Worm (Caenorhabditis elegans): ENCODE results near the gene sru-3.

The sru-3 gene

ce11 chrIV:9496306-9496705, at the start of gene sru-3:
Gene sru-3, plus strand, starts transcription at chrIV:9496606.
- TF ChIP-seq ref-1 (GFP tag; conservative IDR thresholded peaks at IDR 0.05) (no peak), tab-1 (GFP tag; IDR thresholded peaks at IDR 0.05) (no peak), flt-1 (GFP tag; IDR thresholded peaks at IDR 0.05) (no peak), ztf-29 (GFP tag; IDR thresholded peaks at IDR 0.05) (no peak), cog-1 (tag; optimal IDR thresholded peaks at IDR 0.05) (no peak), klf-2 (GFP tag; conservative IDR thresholded peaks at IDR 0.05) (no peak), T22C8.4 (GFP tag; IDR thresholded peaks at IDR 0.05) (no peak), ztf-23 (GFP tag; IDR thresholded peaks at IDR 0.05) (no peak), med-1 (GFP tag; optimal IDR thresholded peaks at IDR 0.05; ENCODE audit: insufficient read depth) (no peak)

ce11 chrIV:9447209-9447608, 49.2 kb upstream of the sru-3 start, which contains the start of gene hsp-12.6:
Gene hsp-12.6, minus strand, starts transcription at chrIV:9447228.
- no peak for TF ChIP-seq ztf-23 (GFP tag; IDR thresholded peaks at IDR 0.05)
- TF ChIP-seq tab-1 (GFP tag; IDR thresholded peaks at IDR 0.05): no peak
- no peak for TF ChIP-seq klf-2 (GFP tag; conservative IDR thresholded peaks at IDR 0.05)
- no peak for TF ChIP-seq med-1 (GFP tag; optimal IDR thresholded peaks at IDR 0.05; ENCODE audit: insufficient read depth)
- no peak for TF ChIP-seq ztf-29 (GFP tag; IDR thresholded peaks at IDR 0.05)
- no peak for TF ChIP-seq ref-1 (GFP tag; conservative IDR thresholded peaks at IDR 0.05)
- no peak for TF ChIP-seq flt-1 (GFP tag; IDR thresholded peaks at IDR 0.05)
- no peak for TF ChIP-seq T22C8.4 (GFP tag; IDR thresholded peaks at IDR 0.05)
- no peak for TF ChIP-seq cog-1 (tag; optimal IDR thresholded peaks at IDR 0.05)

- TF ChIP-seq ref-1 (GFP tag; conservative IDR thresholded peaks at IDR 0.05) (no peak), tab-1 (GFP tag; IDR thresholded peaks at IDR 0.05) (no peak), T22C8.4 (GFP tag; IDR thresholded peaks at IDR 0.05) (no peak), ztf-29 (GFP tag; IDR thresholded peaks at IDR 0.05) (no peak), ztf-23 (GFP tag; IDR thresholded peaks at IDR 0.05) (no peak), klf-2 (GFP tag; conservative IDR thresholded peaks at IDR 0.05) (no peak), med-1 (GFP tag; optimal IDR thresholded peaks at IDR 0.05; ENCODE audit: insufficient read depth) (no peak), flt-1 (GFP tag; IDR thresholded peaks at IDR 0.05) (no peak), cog-1 (tag; optimal IDR thresholded peaks at IDR 0.05) (no peak)
Observed at ce11 chrIV:9450375-9450774, 46.0 kb upstream of the sru-3 start, which contains the start of gene cpin-1. Gene cpin-1, plus strand, starts transcription at chrIV:9450675.

DNA sequence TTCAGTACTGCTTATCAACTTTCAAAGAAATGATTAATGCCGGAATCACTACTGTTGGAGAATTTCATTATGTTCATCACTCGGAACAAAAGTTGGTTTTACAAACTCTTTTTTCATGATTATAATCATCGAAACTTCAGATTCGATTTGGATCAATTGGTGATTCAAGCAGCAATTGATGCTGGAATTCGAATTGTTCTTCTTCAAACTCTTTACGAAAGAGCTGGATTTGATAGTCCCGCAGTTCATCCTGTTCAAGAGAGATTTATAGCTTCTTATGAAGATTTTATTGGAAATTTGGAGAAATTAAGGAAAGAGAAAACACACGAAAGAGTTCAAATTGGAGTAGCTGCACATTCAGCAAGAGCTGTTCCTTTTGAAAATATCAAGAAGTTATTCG, 44.6 kb upstream of the sru-3 start:
- TF ChIP-seq cog-1 (tag; optimal IDR thresholded peaks at IDR 0.05) (no peak), klf-2 (GFP tag; conservative IDR thresholded peaks at IDR 0.05) (no peak), flt-1 (GFP tag; IDR thresholded peaks at IDR 0.05) (no peak), ztf-23 (GFP tag; IDR thresholded peaks at IDR 0.05) (no peak), tab-1 (GFP tag; IDR thresholded peaks at IDR 0.05) (no peak), med-1 (GFP tag; optimal IDR thresholded peaks at IDR 0.05; ENCODE audit: insufficient read depth) (no peak)

DNA sequence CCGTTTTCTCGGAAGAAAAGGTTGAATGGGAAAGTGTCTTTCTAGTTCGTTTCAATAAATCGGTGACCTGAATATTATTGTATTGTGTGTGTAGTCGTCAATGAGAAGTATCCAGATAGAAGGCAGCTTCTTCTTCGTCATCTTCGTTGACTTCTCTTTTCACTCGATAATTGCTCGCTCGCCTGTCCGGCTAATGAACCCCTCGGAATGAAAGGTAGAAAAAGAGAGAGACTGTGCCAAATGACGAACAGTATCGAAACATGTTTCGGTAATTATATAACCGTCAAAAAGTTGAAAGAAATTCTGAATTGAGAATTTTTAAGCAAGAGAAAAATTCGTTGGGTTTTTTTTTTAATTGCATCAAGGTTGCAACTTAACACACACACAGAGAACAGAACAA, 39.0 kb upstream of the sru-3 start, which contains the start of gene cutl-17:
cutl-17 (minus strand) TSS at position 101 of the 400 bp plus-strand sequence.
- TF ChIP-seq ztf-23 (GFP tag; IDR thresholded peaks at IDR 0.05) (no peak), ref-1 (GFP tag; conservative IDR thresholded peaks at IDR 0.05) (no peak), flt-1 (GFP tag; IDR thresholded peaks at IDR 0.05) (no peak), T22C8.4 (GFP tag; IDR thresholded peaks at IDR 0.05) (no peak), klf-2 (GFP tag; conservative IDR thresholded peaks at IDR 0.05) (no peak)

DNA sequence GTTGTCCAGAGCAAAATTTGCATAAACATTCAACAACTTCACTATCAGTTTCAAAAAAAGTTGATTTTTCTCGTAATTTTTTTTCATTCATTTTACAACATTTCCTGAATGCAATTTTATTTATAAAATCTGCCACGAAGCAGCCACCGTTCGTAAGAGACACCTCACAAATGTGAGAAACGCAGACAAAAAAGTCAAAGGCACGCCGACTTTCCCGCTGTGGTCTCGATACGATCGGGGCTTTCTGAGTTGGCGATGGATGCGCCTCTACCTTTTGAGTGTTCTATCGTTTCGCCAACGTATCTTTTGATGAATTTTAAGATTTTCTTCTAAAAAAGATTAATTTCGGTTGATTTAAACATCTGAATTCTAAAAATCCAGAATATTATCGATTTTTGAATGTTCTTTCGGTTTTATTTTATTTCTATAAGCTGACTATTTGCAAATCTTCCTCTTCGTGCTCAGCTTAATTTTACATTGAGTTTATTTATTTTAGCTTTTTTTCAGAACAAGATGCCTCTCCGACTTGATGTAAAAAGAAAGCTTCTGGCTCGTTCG, 37.1 kb upstream of the sru-3 start, which contains the start of gene copb-2:
copb-2 (plus strand) TSS at position 508 of the 558 bp plus-strand sequence.
- TF ChIP-seq ztf-29 (GFP tag; IDR thresholded peaks at IDR 0.05) (no peak), klf-2 (GFP tag; conservative IDR thresholded peaks at IDR 0.05) (no peak), ref-1 (GFP tag; conservative IDR thresholded peaks at IDR 0.05) (no peak), ztf-23 (GFP tag; IDR thresholded peaks at IDR 0.05) (no peak), T22C8.4 (GFP tag; IDR thresholded peaks at IDR 0.05) (no peak), cog-1 (tag; optimal IDR thresholded peaks at IDR 0.05) (no peak), flt-1 (GFP tag; IDR thresholded peaks at IDR 0.05) (no peak), med-1 (GFP tag; optimal IDR thresholded peaks at IDR 0.05; ENCODE audit: insufficient read depth) (no peak), tab-1 (GFP tag; IDR thresholded peaks at IDR 0.05) (no peak)

DNA sequence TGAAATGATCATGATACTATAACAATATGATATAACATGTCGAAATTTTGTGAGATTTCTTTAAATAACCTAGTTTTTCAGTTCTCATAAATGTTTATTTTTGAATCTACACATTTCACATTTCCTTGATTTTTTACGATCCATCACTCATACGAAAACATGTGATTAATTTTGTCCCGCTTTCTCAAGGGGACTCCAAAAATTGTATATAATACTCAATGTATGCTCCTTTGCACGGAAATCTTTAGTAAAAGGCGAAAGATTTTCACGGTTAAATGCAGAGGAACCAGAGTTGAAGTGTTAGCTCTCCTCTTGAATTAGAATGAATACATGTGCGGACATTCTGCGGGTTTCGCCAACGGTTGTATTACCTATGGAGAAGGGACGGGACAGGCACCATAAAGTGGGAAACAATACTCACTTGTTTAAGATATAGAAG, 32.0 kb upstream of the sru-3 start:
- TF ChIP-seq tab-1 (GFP tag; IDR thresholded peaks at IDR 0.05): no peak
- no peak for TF ChIP-seq cog-1 (tag; optimal IDR thresholded peaks at IDR 0.05)
- TF ChIP-seq med-1 (GFP tag; optimal IDR thresholded peaks at IDR 0.05; ENCODE audit: insufficient read depth): no peak
- no peak for TF ChIP-seq ztf-23 (GFP tag; IDR thresholded peaks at IDR 0.05)
- TF ChIP-seq ref-1 (GFP tag; conservative IDR thresholded peaks at IDR 0.05): no peak
- 0 out of 2 replicates have a peak, but pooled peaks have one; percentile 15 for TF ChIP-seq flt-1 (GFP tag; IDR thresholded peaks at IDR 0.05)
- no peak for TF ChIP-seq klf-2 (GFP tag; conservative IDR thresholded peaks at IDR 0.05)

- TF ChIP-seq tab-1 (GFP tag; IDR thresholded peaks at IDR 0.05): no peak
Observed at ce11 chrIV:9467418-9467817, 29.0 kb upstream of the sru-3 start, which contains the start of gene F38E11.6. Gene F38E11.6, minus strand, starts transcription at chrIV:9467518.

ce11 chrIV:9469293-9469692, 27.1 kb upstream of the sru-3 start:
- no peak for TF ChIP-seq ztf-23 (GFP tag; IDR thresholded peaks at IDR 0.05)
- no peak for TF ChIP-seq T22C8.4 (GFP tag; IDR thresholded peaks at IDR 0.05)
- TF ChIP-seq ztf-29 (GFP tag; IDR thresholded peaks at IDR 0.05): no peak
- no peak for TF ChIP-seq tab-1 (GFP tag; IDR thresholded peaks at IDR 0.05)
- no peak for TF ChIP-seq klf-2 (GFP tag; conservative IDR thresholded peaks at IDR 0.05)
- no peak for TF ChIP-seq flt-1 (GFP tag; IDR thresholded peaks at IDR 0.05)
- no peak for TF ChIP-seq cog-1 (tag; optimal IDR thresholded peaks at IDR 0.05)
- TF ChIP-seq med-1 (GFP tag; optimal IDR thresholded peaks at IDR 0.05; ENCODE audit: insufficient read depth): no peak
- TF ChIP-seq ref-1 (GFP tag; conservative IDR thresholded peaks at IDR 0.05): no peak

Data from whole organism, midembryonic.